Worm (Caenorhabditis elegans) whole organism, L3 larva: Measurements from ENCODE around the gene bath-9.

Experiments used
- ZK546.5 ChIP-seq: sonication (generic microtip); optimal IDR thresholded peaks from 2 replicates; lab custom pipeline; 2017; ENCODE audit warnings: missing biosample characterization, missing genetic modification characterization
- ama-1 ChIP-seq: fragments of 150-350 bp; optimal IDR thresholded peaks from 2 replicates; lab custom pipeline; 2018
- ceh-82 ChIP-seq: fragments of 150-350 bp; optimal IDR thresholded peaks from 2 replicates; lab custom pipeline; 2014; ENCODE audit warnings: missing biosample characterization, missing genetic modification characterization
- ceh-9 ChIP-seq: sonication (generic microtip); optimal IDR thresholded peaks from 2 replicates; lab custom pipeline; 2018; ENCODE audit warnings: missing biosample characterization, missing genetic modification characterization
- daf-12 ChIP-seq: fragments of 150-350 bp; optimal IDR thresholded peaks from 2 replicates; lab custom pipeline; 2014; ENCODE audit warnings: missing biosample characterization, missing genetic modification reagents, missing genetic modification characterization
- egl-27 ChIP-seq: sonication (generic microtip); optimal IDR thresholded peaks from 4 replicates; lab custom pipeline; 2017; ENCODE audit warnings: missing biosample characterization, missing genetic modification reagents, missing genetic modification characterization
- elt-1 ChIP-seq: fragments of 150-350 bp; optimal IDR thresholded peaks from 2 replicates; lab custom pipeline; 2014; ENCODE audit warnings: missing biosample characterization, missing genetic modification characterization
- eor-1 ChIP-seq, 2 experiments: fragments of 150-350 bp; optimal IDR thresholded peaks; 2 replicates each; lab custom pipeline; 2014 to 2018; ENCODE audit warnings: missing biosample characterization in 2 of 2, missing genetic modification characterization in 2 of 2
- fkh-10 ChIP-seq: sonication (generic microtip); optimal IDR thresholded peaks from 2 replicates; lab custom pipeline; 2017; ENCODE audit warnings: missing biosample characterization, missing genetic modification reagents, missing genetic modification characterization
- fkh-2 ChIP-seq: fragments of 150-350 bp; optimal IDR thresholded peaks from 2 replicates; lab custom pipeline; 2014; ENCODE audit warnings: missing biosample characterization, missing genetic modification reagents, missing genetic modification characterization
- fos-1 ChIP-seq: fragments of 150-350 bp; optimal IDR thresholded peaks from 2 replicates; lab custom pipeline; 2014; ENCODE audit warnings: missing biosample characterization, missing genetic modification characterization
- hmg-11 ChIP-seq: sonication (generic microtip); optimal IDR thresholded peaks from 2 replicates; lab custom pipeline; 2016; ENCODE audit warnings: missing genetic modification characterization, missing compliant biosample characterization
- jun-1 ChIP-seq: fragments of 150-350 bp; optimal IDR thresholded peaks from 2 replicates; lab custom pipeline; 2014; ENCODE audit warnings: missing biosample characterization, missing genetic modification reagents, missing genetic modification characterization
- lin-39 ChIP-seq: fragments of 150-350 bp; optimal IDR thresholded peaks from 2 replicates; lab custom pipeline; 2018; ENCODE audit warnings: missing biosample characterization, missing genetic modification reagents, missing genetic modification characterization
- lsy-12 ChIP-seq: sonication (generic microtip); optimal IDR thresholded peaks from 2 replicates; lab custom pipeline; 2016; ENCODE audit warnings: mild to moderate bottlenecking, missing genetic modification characterization, missing compliant biosample characterization
- mdl-1 ChIP-seq: fragments of 150-350 bp; optimal IDR thresholded peaks from 2 replicates; lab custom pipeline; 2014; ENCODE audit warnings: missing biosample characterization, missing genetic modification characterization
- mml-1 ChIP-seq: fragments of 150-350 bp; sonication (generic microtip); optimal IDR thresholded peaks from 3 replicates; lab custom pipeline; 2014; ENCODE audit warnings: missing biosample characterization, missing genetic modification characterization
- nfya-1 ChIP-seq: sonication (generic microtip); optimal IDR thresholded peaks from 2 replicates; lab custom pipeline; 2017; ENCODE audit warnings: missing genetic modification characterization, mild to moderate bottlenecking, missing compliant biosample characterization, antibody characterized with exemption, moderate library complexity; ENCODE audit not compliant: insufficient read depth
- nhr-11 ChIP-seq: fragments of 150-350 bp; optimal IDR thresholded peaks from 2 replicates; lab custom pipeline; 2014; ENCODE audit warnings: missing biosample characterization, missing genetic modification characterization
- nhr-12 ChIP-seq: fragments of 150-350 bp; optimal IDR thresholded peaks from 2 replicates; lab custom pipeline; 2014; ENCODE audit warnings: missing biosample characterization, missing genetic modification characterization
- nhr-23 ChIP-seq: fragments of 150-350 bp; optimal IDR thresholded peaks from 2 replicates; lab custom pipeline; 2014; ENCODE audit warnings: missing biosample characterization, missing genetic modification reagents, missing genetic modification characterization
- nhr-237 ChIP-seq: fragments of 150-350 bp; optimal IDR thresholded peaks from 2 replicates; lab custom pipeline; 2014; ENCODE audit warnings: missing biosample characterization, missing genetic modification characterization
- nhr-25 ChIP-seq: sonication (generic microtip); optimal IDR thresholded peaks from 2 replicates; lab custom pipeline; 2017; ENCODE audit warnings: missing biosample characterization, missing genetic modification characterization
- nhr-67 ChIP-seq: fragments of 150-350 bp; optimal IDR thresholded peaks from 2 replicates; lab custom pipeline; 2014; ENCODE audit warnings: missing biosample characterization, missing genetic modification characterization
- nhr-76 ChIP-seq: fragments of 150-350 bp; sonication (generic microtip); optimal IDR thresholded peaks from 5 replicates; lab custom pipeline; 2014; ENCODE audit warnings: missing biosample characterization, missing genetic modification characterization
- nhr-77 ChIP-seq: fragments of 150-350 bp; optimal IDR thresholded peaks from 2 replicates; lab custom pipeline; 2014; ENCODE audit warnings: missing biosample characterization, missing genetic modification characterization
- pqm-1 ChIP-seq: fragments of 150-350 bp; optimal IDR thresholded peaks from 2 replicates; lab custom pipeline; 2017; ENCODE audit warnings: missing biosample characterization, missing genetic modification characterization, inconsistent platforms
- sea-2 ChIP-seq: fragments of 150-350 bp; sonication (generic microtip); optimal IDR thresholded peaks from 4 replicates; lab custom pipeline; 2014; ENCODE audit warnings: missing biosample characterization, missing genetic modification reagents, missing genetic modification characterization
- skn-1 ChIP-seq: fragments of 150-350 bp; optimal IDR thresholded peaks from 2 replicates; lab custom pipeline; 2014; ENCODE audit warnings: missing biosample characterization, missing genetic modification characterization
- snpc-4 ChIP-seq: fragments of 150-350 bp; optimal IDR thresholded peaks from 2 replicates; lab custom pipeline; 2014; ENCODE audit warnings: missing biosample characterization, missing genetic modification characterization
- tbx-2 ChIP-seq: sonication (generic microtip); optimal IDR thresholded peaks from 2 replicates; lab custom pipeline; 2016; ENCODE audit warnings: mild to moderate bottlenecking, missing genetic modification characterization, missing compliant biosample characterization
- unc-39 ChIP-seq: sonication (generic microtip); optimal IDR thresholded peaks from 4 replicates; lab custom pipeline; 2017; ENCODE audit warnings: missing biosample characterization, missing genetic modification characterization
- zag-1 ChIP-seq: fragments of 150-350 bp; optimal IDR thresholded peaks from 2 replicates; lab custom pipeline; 2014; ENCODE audit warnings: missing biosample characterization, missing genetic modification characterization
- ztf-11 ChIP-seq: fragments of 150-350 bp; optimal IDR thresholded peaks from 2 replicates; lab custom pipeline; 2014; ENCODE audit warnings: missing biosample characterization, missing genetic modification characterization

bath-9 gene

ce11 chrII:3381510-3381909, 4.6 kb downstream of the bath-9 start, which contains the start of gene T06D4.1:
Gene T06D4.1 (plus strand): TSS chrII:3381830.
- TF ChIP-seq lsy-12 (tag; lab: Kevin White, UChicago): no peak
- TF ChIP-seq lin-39 (tag; lab: Kevin White, UChicago): no peak
- no peak for TF ChIP-seq mml-1
- no peak for TF ChIP-seq nhr-23 (tag; lab: Kevin White, UChicago)
- no peak for TF ChIP-seq egl-27 (tag; lab: Kevin White, UChicago)
- TF ChIP-seq fkh-2: no peak
- no peak for TF ChIP-seq ztf-11 (tag; lab: Kevin White, UChicago)
- no peak for TF ChIP-seq mdl-1
- TF ChIP-seq nhr-67 (tag; lab: Kevin White, UChicago): no peak
- no peak for TF ChIP-seq nhr-76 (tag; lab: Kevin White, UChicago)
- no peak for TF ChIP-seq zag-1 (tag; lab: Kevin White, UChicago)
- no peak for TF ChIP-seq nhr-12 (tag; lab: Kevin White, UChicago)
- TF ChIP-seq elt-1 (tag; lab: Kevin White, UChicago): no peak
- TF ChIP-seq ceh-9 (tag; lab: Kevin White, UChicago): no peak
- no peak for TF ChIP-seq nhr-77
- TF ChIP-seq nhr-11 (tag; lab: Kevin White, UChicago): no peak
- no peak for TF ChIP-seq hmg-11 (tag; lab: Kevin White, UChicago)

ce11 chrII:3383116-3383515, 6.2 kb downstream of the bath-9 start:
- TF ChIP-seq nhr-77 (no peak), nhr-76 (tag; lab: Kevin White, UChicago) (no peak), ceh-9 (tag; lab: Kevin White, UChicago) (no peak), lin-39 (tag; lab: Kevin White, UChicago) (no peak), unc-39 (tag; lab: Kevin White, UChicago) (no peak), mdl-1 (no peak)

DNA sequence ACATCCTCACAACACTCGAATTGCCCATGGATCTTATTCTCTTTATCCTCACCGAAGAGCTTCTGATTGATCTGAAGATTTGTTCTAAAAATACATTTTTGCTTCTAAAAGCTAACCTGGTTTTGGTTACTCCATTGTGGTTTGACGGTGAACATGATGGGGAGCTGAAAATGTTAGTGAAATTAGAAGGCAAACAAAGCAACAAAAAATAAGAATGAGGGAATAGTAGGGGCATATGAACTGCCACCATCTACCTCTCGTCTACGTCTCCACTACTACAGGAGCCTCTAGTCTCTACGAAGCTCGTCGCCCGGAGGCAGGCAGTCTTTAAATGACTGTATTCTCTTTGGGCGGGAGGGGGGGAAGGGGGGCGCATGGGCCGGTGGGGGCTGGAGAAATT, 8.8 kb downstream of the bath-9 start, which contains the start of gene T06D4.2:
Gene T06D4.2, minus strand, starts transcription at position 170 of the 400 bp plus-strand sequence.
- TF ChIP-seq hmg-11 (tag; lab: Kevin White, UChicago) (no peak), nhr-76 (tag; lab: Kevin White, UChicago) (no peak), nhr-77 (no peak), lin-39 (tag; lab: Kevin White, UChicago) (no peak), zag-1 (tag; lab: Kevin White, UChicago) (no peak), ceh-9 (tag; lab: Kevin White, UChicago) (no peak), skn-1 (no peak), eor-1 (tag; optimal IDR thresholded peaks at IDR 0.05; lab: Kevin White, UChicago) (no peak), fkh-10 (GFP tag; lab: Kevin White, UChicago) (no peak), ZK546.5 (tag; lab: Kevin White, UChicago) (no peak), sea-2 (GFP tag; lab: Kevin White, UChicago) (no peak), jun-1 (tag; lab: Kevin White, UChicago) (no peak), fos-1 (tag; lab: Kevin White, UChicago) (no peak), pqm-1 (tag; lab: Kevin White, UChicago) (no peak)

ce11 chrII:3387503-3387902, 10.6 kb downstream of the bath-9 start, which contains the start of gene T06D4.6:
Gene T06D4.6 (minus strand): TSS chrII:3387603.
- TF ChIP-seq nhr-67 (tag; lab: Kevin White, UChicago) (no peak), nhr-11 (tag; lab: Kevin White, UChicago) (no peak), lin-39 (tag; lab: Kevin White, UChicago) (no peak), egl-27 (tag; lab: Kevin White, UChicago) (no peak), snpc-4 (tag; lab: Kevin White, UChicago) (no peak), lsy-12 (tag; lab: Kevin White, UChicago) (no peak), tbx-2 (tag; lab: Kevin White, UChicago) (no peak), ama-1 (no peak)
- TF ChIP-seq, all 47 proteins: peak for 0

ce11 chrII:3395484-3395883, 18.6 kb downstream of the bath-9 start, which contains the start of gene nep-20:
Gene nep-20 (minus strand): TSS chrII:3395584.
- no peak for TF ChIP-seq skn-1
- TF ChIP-seq tbx-2 (tag; lab: Kevin White, UChicago): no peak
- TF ChIP-seq zag-1 (tag; lab: Kevin White, UChicago): no peak
- TF ChIP-seq nhr-237 (tag; lab: Kevin White, UChicago): no peak
- TF ChIP-seq nhr-25 (tag; lab: Kevin White, UChicago): no peak
- TF ChIP-seq nhr-76 (tag; lab: Kevin White, UChicago): no peak
- no peak for TF ChIP-seq snpc-4 (tag; lab: Kevin White, UChicago)
- TF ChIP-seq daf-12 (tag; lab: Kevin White, UChicago): no peak
- TF ChIP-seq nfya-1: no peak
- TF ChIP-seq ceh-82: no peak
